Worm (Caenorhabditis elegans) whole organism, mixed stage, embryonic: ENCODE data around the gene Y40C5A.4.

ENCODE experiments used
- ces-1 ChIP-seq: fragments of 150-350 bp; optimal IDR thresholded peaks from 2 replicates; lab custom pipeline; 2014; ENCODE audit warnings: missing biosample characterization, missing genetic modification reagents, missing genetic modification characterization
- lsy-2 ChIP-seq: fragments of 150-350 bp; optimal IDR thresholded peaks from 2 replicates; lab custom pipeline; 2014; ENCODE audit warnings: missing biosample characterization, missing genetic modification characterization
- nhr-12 ChIP-seq: fragments of 150-350 bp; optimal IDR thresholded peaks from 2 replicates; lab custom pipeline; 2014; ENCODE audit warnings: missing biosample characterization, missing genetic modification characterization
- nhr-237 ChIP-seq: fragments of 150-350 bp; optimal IDR thresholded peaks from 2 replicates; lab custom pipeline; 2014; ENCODE audit warnings: missing biosample characterization, missing genetic modification characterization
- nhr-76 ChIP-seq: sonication (generic microtip); optimal IDR thresholded peaks from 2 replicates; lab custom pipeline; 2017; ENCODE audit warnings: missing biosample characterization, missing genetic modification characterization
- snpc-4 ChIP-seq: fragments of 150-350 bp; optimal IDR thresholded peaks from 2 replicates; lab custom pipeline; 2014; ENCODE audit warnings: missing biosample characterization, missing genetic modification characterization
- sptf-1 ChIP-seq: sonication (generic microtip); optimal IDR thresholded peaks from 2 replicates; lab custom pipeline; 2017; ENCODE audit warnings: mild to moderate bottlenecking, missing genetic modification characterization, moderate library complexity, missing compliant biosample characterization
- unc-39 ChIP-seq: fragments of 150-350 bp; optimal IDR thresholded peaks from 2 replicates; lab custom pipeline; 2014; ENCODE audit warnings: missing biosample characterization, missing genetic modification characterization
- unc-62 ChIP-seq: fragments of 150-350 bp; optimal IDR thresholded peaks from 2 replicates; lab custom pipeline; 2014; ENCODE audit warnings: missing biosample characterization, missing genetic modification reagents, missing genetic modification characterization
- ztf-11 ChIP-seq: fragments of 150-350 bp; optimal IDR thresholded peaks from 2 replicates; lab custom pipeline; 2014; ENCODE audit warnings: missing biosample characterization, missing genetic modification characterization

DNA sequence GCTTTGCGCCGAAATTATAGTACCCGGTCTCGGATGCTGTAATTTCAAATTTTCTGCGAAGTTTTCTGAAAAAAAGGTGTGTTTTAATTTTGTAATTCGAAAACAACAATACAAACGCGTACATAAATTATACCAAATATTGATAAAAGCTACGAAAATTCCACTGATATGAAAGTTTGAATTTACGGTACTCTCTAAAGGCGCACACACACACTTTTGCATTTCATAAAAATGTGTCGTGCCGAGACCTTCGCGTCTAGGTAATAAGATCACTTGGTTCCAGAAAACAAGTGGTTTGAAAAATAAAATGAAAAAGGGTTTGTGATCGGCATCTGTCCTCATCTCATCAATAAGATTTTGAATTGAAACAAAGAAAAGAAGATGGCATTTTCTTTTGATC, 54.1 kb downstream of the Y40C5A.4 start:
- TF ChIP-seq unc-62 (GFP tag; lab: Kevin White, UChicago) (no peak), ces-1 (GFP tag; lab: Kevin White, UChicago) (no peak), snpc-4 (tag; lab: Kevin White, UChicago) (no peak), sptf-1 (no peak), ztf-11 (tag; lab: Kevin White, UChicago) (no peak), lsy-2 (tag; lab: Kevin White, UChicago) (no peak), unc-39 (tag; lab: Kevin White, UChicago) (no peak), nhr-237 (tag; lab: Kevin White, UChicago) (no peak), nhr-76 (tag; lab: Kevin White, UChicago) (no peak), nhr-12 (tag; lab: Kevin White, UChicago) (no peak)
